Fruit fly (Drosophila melanogaster) whole organism, adult: Measurements from ENCODE around the gene CG33169.

Experiments used
- CG12768 ChIP-seq: fragments of 200-800 bp; sonication (Bioruptor generic); optimal IDR thresholded peaks from 2 replicates; lab custom pipeline; 2017; ENCODE audit warnings: missing biosample characterization, missing genetic modification characterization, mild to moderate bottlenecking, moderate library complexity, missing genetic modification reagents
- CG14711 ChIP-seq: fragments of 200-800 bp; sonication (Bioruptor generic); optimal IDR thresholded peaks from 2 replicates; lab custom pipeline; 2018; ENCODE audit warnings: missing biosample characterization, mild to moderate bottlenecking, missing genetic modification characterization, moderate library complexity
- CG7045 ChIP-seq: fragments of 200-800 bp; sonication (Bioruptor generic); optimal IDR thresholded peaks from 2 replicates; lab custom pipeline; 2017; ENCODE audit warnings: missing biosample characterization, mild to moderate bottlenecking, missing genetic modification characterization
- CG7101 ChIP-seq: fragments of 200-800 bp; sonication (Bioruptor generic); optimal IDR thresholded peaks from 2 replicates; lab custom pipeline; 2018; ENCODE audit warnings: missing biosample characterization, mild to moderate bottlenecking, missing genetic modification characterization, moderate library complexity
- Clk ChIP-seq: fragments of 200-800 bp; sonication (Bioruptor generic); optimal IDR thresholded peaks from 2 replicates; lab custom pipeline; 2017; ENCODE audit warnings: missing biosample characterization, missing genetic modification characterization
- Hr96 ChIP-seq: fragments of 200-800 bp; sonication (Bioruptor generic); optimal IDR thresholded peaks from 2 replicates; lab custom pipeline; 2016; ENCODE audit warnings: missing biosample characterization, missing genetic modification characterization
- Mnt ChIP-seq: fragments of 200-800 bp; sonication (Bioruptor generic); optimal IDR thresholded peaks from 2 replicates; lab custom pipeline; 2016; ENCODE audit warnings: missing biosample characterization, mild to moderate bottlenecking, missing genetic modification characterization
- bab1 ChIP-seq: fragments of 200-800 bp; sonication (Bioruptor generic); optimal IDR thresholded peaks from 3 replicates; lab custom pipeline; 2019; ENCODE audit warnings: missing biosample characterization, mild to moderate bottlenecking, missing genetic modification characterization, moderate library complexity
- cnc ChIP-seq, 2 experiments: fragments of >200 bp; optimal IDR thresholded peaks; 2 replicates each; lab custom pipeline; 2017
- kay ChIP-seq: fragments of 200-800 bp; sonication (Bioruptor generic); peaks from one replicate; lab custom pipeline; 2016; ENCODE audit warnings: missing biosample characterization, missing genetic modification characterization, borderline replicate concordance
- ovo ChIP-seq: fragments of 200-800 bp; sonication (Bioruptor generic); optimal IDR thresholded peaks from 2 replicates; lab custom pipeline; 2016; ENCODE audit warnings: missing biosample characterization, missing genetic modification characterization
- pad ChIP-seq: fragments of 200-800 bp; sonication (Bioruptor generic); optimal IDR thresholded peaks from 3 replicates; lab custom pipeline; 2017; ENCODE audit warnings: missing biosample characterization, missing genetic modification characterization, mild to moderate bottlenecking, moderate library complexity, missing genetic modification reagents
- tj ChIP-seq: fragments of 200-800 bp; sonication (Bioruptor generic); optimal IDR thresholded peaks from 3 replicates; lab custom pipeline; 2017; ENCODE audit warnings: missing biosample characterization, mild to moderate bottlenecking, missing genetic modification characterization, moderate library complexity

DNA sequence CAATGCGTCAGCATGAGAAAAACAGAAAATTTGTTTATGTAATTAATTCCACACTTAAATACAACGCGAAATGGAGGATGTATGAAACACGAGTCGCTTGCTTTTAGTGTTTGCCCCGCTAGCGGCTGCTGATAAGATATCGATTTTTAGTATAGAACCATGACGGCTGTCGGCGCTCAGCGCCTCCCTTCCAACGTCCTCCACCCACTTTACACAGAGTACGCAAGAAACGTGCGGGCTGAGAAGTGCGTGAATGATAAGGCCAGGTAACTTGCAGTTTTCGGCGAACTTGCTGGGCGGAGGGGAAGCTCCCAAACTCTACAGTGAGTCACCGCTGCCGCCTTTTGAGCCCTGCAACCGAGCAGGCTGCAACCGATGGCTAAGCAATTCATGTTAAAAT, 6.7 kb downstream of the CG33169 start:
- TF ChIP-seq bab1 (GFP tag; lab: Kevin White, UChicago) (no peak), Mnt (GFP tag; lab: Kevin White, UChicago) (peak; percentile 39), Clk (GFP tag; lab: Kevin White, UChicago) (no peak), tj (GFP tag; lab: Kevin White, UChicago) (no peak), pad (GFP tag; lab: Kevin White, UChicago) (no peak), cnc (optimal IDR thresholded peaks at IDR 0.05; lab: Kevin White, UChicago) (no peak), kay (GFP tag; lab: Kevin White, UChicago) (no peak), Hr96 (GFP tag; lab: Kevin White, UChicago) (no peak), CG7045 (no peak), CG7101 (no peak), CG12768 (GFP tag; lab: Kevin White, UChicago) (no peak), CG14711 (tag; lab: Kevin White, UChicago) (no peak), ovo (GFP tag; lab: Kevin White, UChicago) (no peak)
